Worm (Caenorhabditis elegans): ENCODE measurements around the gene ess-2.

- TF ChIP-seq him-1 (tag; optimal IDR thresholded peaks at IDR 0.05) (no peak), dao-5 (tag; optimal IDR thresholded peaks at IDR 0.05) (no peak)
Observed at ce11 chrIII:8521654-8522392, 31.7 kb upstream of the ess-2 start.
